Worm (Caenorhabditis elegans) whole organism, L3 larva: ENCODE results near the gene F36H5.10.

Source experiments
- lin-15B ChIP-seq: fragments of 150-350 bp; optimal IDR thresholded peaks from 2 replicates; lab custom pipeline; 2014; ENCODE audit warnings: missing biosample characterization, missing genetic modification characterization
- pha-4 ChIP-seq: fragments of 150-350 bp; optimal IDR thresholded peaks from 2 replicates; lab custom pipeline; 2014; ENCODE audit warnings: missing biosample characterization, missing genetic modification reagents, missing genetic modification characterization
- pqm-1 ChIP-seq: fragments of 150-350 bp; optimal IDR thresholded peaks from 2 replicates; lab custom pipeline; 2017; ENCODE audit warnings: missing biosample characterization, missing genetic modification characterization, inconsistent platforms

- no peak for TF ChIP-seq pqm-1 (tag; lab: Kevin White, UChicago)
- no peak for TF ChIP-seq pha-4 (tag; lab: Kevin White, UChicago)
- TF ChIP-seq lin-15B (tag; lab: Kevin White, UChicago): no peak
Observed at ce11 chrII:1763072-1763471, 5.9 kb downstream of the F36H5.10 start, which contains the start of gene math-28.
